Worm (Caenorhabditis elegans) whole organism, L1 larva: ENCODE results near the gene F10E9.11.

ENCODE experiments used
- blmp-1 ChIP-seq: fragments of 150-350 bp; optimal IDR thresholded peaks from 2 replicates; lab custom pipeline; 2014; ENCODE audit warnings: missing biosample characterization, missing genetic modification characterization
- ceh-8 ChIP-seq: fragments of 200-800 bp; sonication (Bioruptor generic); optimal IDR thresholded peaks from 2 replicates; lab custom pipeline; 2018; ENCODE audit warnings: mild to moderate bottlenecking, missing genetic modification characterization, moderate library complexity, missing compliant biosample characterization
- ces-1 ChIP-seq: fragments of 150-350 bp; optimal IDR thresholded peaks from 2 replicates; lab custom pipeline; 2014; ENCODE audit warnings: missing biosample characterization, missing genetic modification reagents, missing genetic modification characterization
- lin-35 ChIP-seq, 2 experiments: fragments of 150-350 bp; optimal IDR thresholded peaks; 2 replicates each; lab custom pipeline; 2014; ENCODE audit warnings: missing biosample characterization in 2 of 2, missing genetic modification characterization in 2 of 2, missing genetic modification reagents in 2 of 2
- lin-39 ChIP-seq: fragments of 150-350 bp; optimal IDR thresholded peaks from 2 replicates; lab custom pipeline; 2014; ENCODE audit warnings: missing biosample characterization, missing genetic modification reagents, missing genetic modification characterization
- lsy-2 ChIP-seq, 2 experiments: fragments of 150-350 bp; optimal IDR thresholded peaks; 2 replicates each; lab custom pipeline; 2014; ENCODE audit warnings: missing biosample characterization in 2 of 2, missing genetic modification characterization in 2 of 2
- nhr-28 ChIP-seq: fragments of 150-350 bp; optimal IDR thresholded peaks from 2 replicates; lab custom pipeline; 2014; ENCODE audit warnings: missing biosample characterization, missing genetic modification characterization
- unc-62 ChIP-seq: fragments of 150-350 bp; optimal IDR thresholded peaks from 2 replicates; lab custom pipeline; 2014; ENCODE audit warnings: missing biosample characterization, missing genetic modification reagents, missing genetic modification characterization

DNA sequence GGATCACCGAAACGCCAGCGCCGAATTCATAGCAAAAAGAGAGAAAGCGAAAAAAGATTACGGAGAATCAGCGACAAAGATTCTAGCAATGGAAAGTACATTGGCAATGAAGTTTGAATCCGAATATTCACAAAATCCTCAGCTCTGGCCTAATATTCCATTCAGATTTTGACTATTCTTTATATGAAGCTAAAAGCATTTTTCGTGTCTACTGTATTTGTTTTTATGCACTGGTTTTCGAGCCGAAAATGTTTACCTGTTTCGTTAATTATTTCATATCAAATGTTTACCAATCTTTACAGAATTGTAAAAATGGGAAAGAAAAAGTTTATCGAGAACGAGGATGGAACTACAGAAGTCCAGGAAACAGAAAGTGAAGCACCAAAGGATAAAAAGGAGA is 10.8 kb downstream of the F10E9.11 start, which contains the start of gene F10E9.4:
- TF ChIP-seq lin-39 (no peak), unc-62 (GFP tag; lab: Kevin White, UChicago) (no peak), lsy-2 (tag; optimal IDR thresholded peaks at IDR 0.05; lab: Kevin White, UChicago) (no peak), nhr-28 (tag; lab: Kevin White, UChicago) (no peak), blmp-1 (tag; lab: Kevin White, UChicago) (no peak), ces-1 (GFP tag; lab: Kevin White, UChicago) (no peak), lin-35 (GFP tag; optimal IDR thresholded peaks at IDR 0.05; lab: Kevin White, UChicago) (no peak), ceh-8 (GFP tag; lab: Kevin White, UChicago) (no peak)
